Fruit fly (Drosophila melanogaster): ENCODE results near the gene Mat89Ba.

DNA sequence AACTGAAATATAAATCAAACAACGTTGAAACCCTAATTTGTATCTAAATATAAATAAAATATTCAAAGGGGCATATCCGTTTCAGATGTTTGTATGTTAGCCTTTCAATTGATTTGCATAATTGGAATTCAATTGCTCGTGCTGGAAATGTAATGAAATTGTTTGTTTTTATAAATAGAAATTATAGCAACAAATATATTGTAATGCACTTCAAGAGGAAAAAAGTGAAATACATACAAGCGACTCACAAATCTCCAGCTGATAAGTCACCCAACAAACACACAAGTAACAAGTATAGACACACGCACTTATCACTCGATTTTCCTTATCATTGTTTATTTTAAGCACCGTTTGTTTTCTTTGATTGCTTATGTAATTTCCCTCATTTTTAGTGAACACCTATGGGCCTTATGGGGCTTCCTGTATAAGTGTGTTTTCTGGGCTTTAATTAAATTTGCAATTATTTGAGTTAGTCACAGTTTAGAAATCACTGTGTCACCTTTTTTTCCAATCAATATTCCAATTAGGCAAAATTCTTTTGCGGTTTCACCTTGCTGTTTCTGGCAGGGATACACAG, 13.5 kb upstream of the Mat89Ba start:
- TF ChIP-seq trem (tag; optimal IDR thresholded peaks at IDR 0.05) (no peak), sr (GFP tag; IDR thresholded peaks at IDR 0.05) (no peak), Blimp-1 (GFP tag; optimal IDR thresholded peaks at IDR 0.05) (no peak), CG12236 (GFP tag; optimal IDR thresholded peaks at IDR 0.05) (no peak), E2f2 (GFP tag; IDR thresholded peaks at IDR 0.05) (no peak), HLH4C (GFP tag; IDR thresholded peaks at IDR 0.05; ENCODE audit: partially characterized antibody) (no peak)
